Worm (Caenorhabditis elegans): ENCODE data around the gene faah-5.

faah-5 gene

ce11 chrIII:11871617-11872016 is 19.6 kb downstream of the faah-5 start:
- TF ChIP-seq tra-4 (tag; optimal IDR thresholded peaks at IDR 0.05) (no peak), F13C5.2 (tag; optimal IDR thresholded peaks at IDR 0.05) (no peak), hnd-1 (tag; optimal IDR thresholded peaks at IDR 0.05) (no peak), tbx-37 (GFP tag; conservative IDR thresholded peaks at IDR 0.05) (no peak), pes-1 (GFP tag; IDR thresholded peaks at IDR 0.05) (no peak), flt-1 (GFP tag; IDR thresholded peaks at IDR 0.05) (no peak), aly-1 (tag; optimal IDR thresholded peaks at IDR 0.05) (no peak), ama-1 (optimal IDR thresholded peaks at IDR 0.05) (no peak), sea-1 (GFP tag; conservative IDR thresholded peaks at IDR 0.05) (no peak), ets-7 (tag; optimal IDR thresholded peaks at IDR 0.05) (no peak), hmbx-1 (tag; optimal IDR thresholded peaks at IDR 0.05) (no peak)

ce11 chrIII:11870009-11870408 is 21.2 kb downstream of the faah-5 start:
- TF ChIP-seq pes-1 (GFP tag; IDR thresholded peaks at IDR 0.05) = peak; percentile 43; the same call in 1 of the 2 replicates
- peak; percentile 55 for TF ChIP-seq F13C5.2 (tag; optimal IDR thresholded peaks at IDR 0.05)
- no peak for TF ChIP-seq scrt-1 (GFP tag; IDR thresholded peaks at IDR 0.05)
- TF ChIP-seq ceh-13 (GFP tag; optimal IDR thresholded peaks at IDR 0.05) = no peak
- peak; percentile 51 for TF ChIP-seq tbx-37 (GFP tag; conservative IDR thresholded peaks at IDR 0.05)
- peak; percentile 72 for TF ChIP-seq hmg-4 (GFP tag; optimal IDR thresholded peaks at IDR 0.05)

ce11 chrIII:11869231-11869912 is 21.9 kb downstream of the faah-5 start, which contains the start of gene taf-12:
taf-12 (minus strand) TSS chrIII:11869281.
- TF ChIP-seq sea-1 (GFP tag; conservative IDR thresholded peaks at IDR 0.05) (no peak), tbx-37 (GFP tag; conservative IDR thresholded peaks at IDR 0.05) (no peak), hmg-4 (GFP tag; optimal IDR thresholded peaks at IDR 0.05) (no peak), tbx-11 (GFP tag; IDR thresholded peaks at IDR 0.05) (no peak), hmbx-1 (tag; optimal IDR thresholded peaks at IDR 0.05) (no peak), tra-4 (tag; optimal IDR thresholded peaks at IDR 0.05) (no peak), hnd-1 (tag; optimal IDR thresholded peaks at IDR 0.05) (no peak), aly-1 (tag; optimal IDR thresholded peaks at IDR 0.05) (no peak), B0310.2 (tag; optimal IDR thresholded peaks at IDR 0.05) (no peak), pes-1 (GFP tag; IDR thresholded peaks at IDR 0.05) (no peak), scrt-1 (GFP tag; IDR thresholded peaks at IDR 0.05) (no peak), flt-1 (GFP tag; IDR thresholded peaks at IDR 0.05) (no peak), ceh-13 (GFP tag; optimal IDR thresholded peaks at IDR 0.05) (no peak), ama-1 (optimal IDR thresholded peaks at IDR 0.05) (no peak), ceh-36 (tag; optimal IDR thresholded peaks at IDR 0.05) (no peak), F13C5.2 (tag; optimal IDR thresholded peaks at IDR 0.05) (no peak)

ce11 chrIII:11866127-11866526 is 25.1 kb downstream of the faah-5 start:
- no peak for TF ChIP-seq hnd-1 (tag; optimal IDR thresholded peaks at IDR 0.05)
- no peak for TF ChIP-seq tbx-11 (GFP tag; IDR thresholded peaks at IDR 0.05)
- no peak for TF ChIP-seq sea-1 (GFP tag; conservative IDR thresholded peaks at IDR 0.05)
- no peak for TF ChIP-seq hmbx-1 (tag; optimal IDR thresholded peaks at IDR 0.05)
- no peak for TF ChIP-seq B0310.2 (tag; optimal IDR thresholded peaks at IDR 0.05)

ce11 chrIII:11862149-11862548 is 29.1 kb downstream of the faah-5 start, which contains the start of gene Y56A3A.2:
Y56A3A.2 (minus strand) TSS chrIII:11862249.
- TF ChIP-seq tra-4 (tag; optimal IDR thresholded peaks at IDR 0.05) (no peak), ceh-36 (tag; optimal IDR thresholded peaks at IDR 0.05) (no peak), hmbx-1 (tag; optimal IDR thresholded peaks at IDR 0.05) (no peak), tbx-11 (GFP tag; IDR thresholded peaks at IDR 0.05) (no peak), F13C5.2 (tag; optimal IDR thresholded peaks at IDR 0.05) (no peak)

- TF ChIP-seq hmg-4 (GFP tag; optimal IDR thresholded peaks at IDR 0.05) (no peak), tbx-37 (GFP tag; conservative IDR thresholded peaks at IDR 0.05) (no peak), ets-7 (tag; optimal IDR thresholded peaks at IDR 0.05) (no peak), ceh-13 (GFP tag; optimal IDR thresholded peaks at IDR 0.05) (no peak), flt-1 (GFP tag; IDR thresholded peaks at IDR 0.05) (no peak), B0310.2 (tag; optimal IDR thresholded peaks at IDR 0.05) (no peak), tbx-11 (GFP tag; IDR thresholded peaks at IDR 0.05) (no peak), tra-4 (tag; optimal IDR thresholded peaks at IDR 0.05) (no peak), hnd-1 (tag; optimal IDR thresholded peaks at IDR 0.05) (no peak), ama-1 (optimal IDR thresholded peaks at IDR 0.05) (no peak), F13C5.2 (tag; optimal IDR thresholded peaks at IDR 0.05) (no peak), hmbx-1 (tag; optimal IDR thresholded peaks at IDR 0.05) (no peak), sea-1 (GFP tag; conservative IDR thresholded peaks at IDR 0.05) (no peak), scrt-1 (GFP tag; IDR thresholded peaks at IDR 0.05) (no peak)
These were observed 30.1 kb downstream of the faah-5 start for ce11 chrIII:11861123-11861522.

- TF ChIP-seq pes-1 (GFP tag; IDR thresholded peaks at IDR 0.05) (no peak), sea-1 (GFP tag; conservative IDR thresholded peaks at IDR 0.05) (no peak), tra-4 (tag; optimal IDR thresholded peaks at IDR 0.05) (no peak), tbx-11 (GFP tag; IDR thresholded peaks at IDR 0.05) (no peak), ama-1 (optimal IDR thresholded peaks at IDR 0.05) (no peak), ceh-36 (tag; optimal IDR thresholded peaks at IDR 0.05) (no peak), B0310.2 (tag; optimal IDR thresholded peaks at IDR 0.05) (no peak), flt-1 (GFP tag; IDR thresholded peaks at IDR 0.05) (no peak), hnd-1 (tag; optimal IDR thresholded peaks at IDR 0.05) (no peak)
These were observed 34.4 kb downstream of the faah-5 start for ce11 chrIII:11856852-11857251.

ce11 chrIII:11853533-11853932 is 37.7 kb downstream of the faah-5 start:
- TF ChIP-seq hnd-1 (tag; optimal IDR thresholded peaks at IDR 0.05) = no peak
- TF ChIP-seq flt-1 (GFP tag; IDR thresholded peaks at IDR 0.05) = no peak
- no peak for TF ChIP-seq ceh-13 (GFP tag; optimal IDR thresholded peaks at IDR 0.05)
- no peak for TF ChIP-seq tbx-11 (GFP tag; IDR thresholded peaks at IDR 0.05)
- no peak for TF ChIP-seq tra-4 (tag; optimal IDR thresholded peaks at IDR 0.05)
- no peak for TF ChIP-seq sea-1 (GFP tag; conservative IDR thresholded peaks at IDR 0.05)
